Worm (Caenorhabditis elegans) whole organism, L3 larva: ENCODE results near the gene decr-1.1.

Source experiments
- R02D3.7 ChIP-seq: fragments of 150-350 bp; optimal IDR thresholded peaks from 2 replicates; lab custom pipeline; 2014; ENCODE audit warnings: missing biosample characterization, missing genetic modification characterization
- ZK546.5 ChIP-seq: sonication (generic microtip); optimal IDR thresholded peaks from 2 replicates; lab custom pipeline; 2017; ENCODE audit warnings: missing biosample characterization, missing genetic modification characterization
- aly-2 ChIP-seq: fragments of 150-350 bp; optimal IDR thresholded peaks from 2 replicates; lab custom pipeline; 2014; ENCODE audit warnings: missing biosample characterization, missing genetic modification characterization
- ama-1 ChIP-seq: fragments of 150-350 bp; optimal IDR thresholded peaks from 2 replicates; lab custom pipeline; 2018
- ceh-16 ChIP-seq: sonication (generic microtip); optimal IDR thresholded peaks from 2 replicates; lab custom pipeline; 2017; ENCODE audit warnings: missing biosample characterization, missing genetic modification characterization
- ceh-82 ChIP-seq: fragments of 150-350 bp; optimal IDR thresholded peaks from 2 replicates; lab custom pipeline; 2014; ENCODE audit warnings: missing biosample characterization, missing genetic modification characterization
- ceh-9 ChIP-seq: sonication (generic microtip); optimal IDR thresholded peaks from 2 replicates; lab custom pipeline; 2018; ENCODE audit warnings: missing biosample characterization, missing genetic modification characterization
- daf-12 ChIP-seq: fragments of 150-350 bp; optimal IDR thresholded peaks from 2 replicates; lab custom pipeline; 2014; ENCODE audit warnings: missing biosample characterization, missing genetic modification reagents, missing genetic modification characterization
- egl-27 ChIP-seq: sonication (generic microtip); optimal IDR thresholded peaks from 4 replicates; lab custom pipeline; 2017; ENCODE audit warnings: missing biosample characterization, missing genetic modification reagents, missing genetic modification characterization
- egl-5 ChIP-seq: fragments of 150-350 bp; optimal IDR thresholded peaks from 2 replicates; lab custom pipeline; 2017; ENCODE audit warnings: missing biosample characterization, missing genetic modification reagents, missing genetic modification characterization, inconsistent platforms
- elt-1 ChIP-seq: fragments of 150-350 bp; optimal IDR thresholded peaks from 2 replicates; lab custom pipeline; 2014; ENCODE audit warnings: missing biosample characterization, missing genetic modification characterization
- elt-2 ChIP-seq: sonication (generic microtip); optimal IDR thresholded peaks from 2 replicates; lab custom pipeline; 2016; ENCODE audit warnings: missing genetic modification reagents, mild to moderate bottlenecking, missing genetic modification characterization, missing compliant biosample characterization
- elt-3 ChIP-seq, 3 experiments: fragments of 150-350 bp in 1 of 3; sonication (generic microtip) in 2 of 3; optimal IDR thresholded peaks; 2 replicates in 2 of 3; 4 replicates in 1 of 3; lab custom pipeline; 2014 to 2017; ENCODE audit warnings: missing biosample characterization in 3 of 3, missing genetic modification characterization in 3 of 3
- eor-1 ChIP-seq, 2 experiments: fragments of 150-350 bp; optimal IDR thresholded peaks; 2 replicates each; lab custom pipeline; 2014 to 2018; ENCODE audit warnings: missing biosample characterization in 2 of 2, missing genetic modification characterization in 2 of 2
- fkh-10 ChIP-seq: sonication (generic microtip); optimal IDR thresholded peaks from 2 replicates; lab custom pipeline; 2017; ENCODE audit warnings: missing biosample characterization, missing genetic modification reagents, missing genetic modification characterization
- fkh-2 ChIP-seq: fragments of 150-350 bp; optimal IDR thresholded peaks from 2 replicates; lab custom pipeline; 2014; ENCODE audit warnings: missing biosample characterization, missing genetic modification reagents, missing genetic modification characterization
- fos-1 ChIP-seq: fragments of 150-350 bp; optimal IDR thresholded peaks from 2 replicates; lab custom pipeline; 2014; ENCODE audit warnings: missing biosample characterization, missing genetic modification characterization
- hmg-11 ChIP-seq: sonication (generic microtip); optimal IDR thresholded peaks from 2 replicates; lab custom pipeline; 2016; ENCODE audit warnings: missing genetic modification characterization, missing compliant biosample characterization
- jun-1 ChIP-seq: fragments of 150-350 bp; optimal IDR thresholded peaks from 2 replicates; lab custom pipeline; 2014; ENCODE audit warnings: missing biosample characterization, missing genetic modification reagents, missing genetic modification characterization
- lin-39 ChIP-seq: fragments of 150-350 bp; optimal IDR thresholded peaks from 2 replicates; lab custom pipeline; 2018; ENCODE audit warnings: missing biosample characterization, missing genetic modification reagents, missing genetic modification characterization
- lsy-12 ChIP-seq: sonication (generic microtip); optimal IDR thresholded peaks from 2 replicates; lab custom pipeline; 2016; ENCODE audit warnings: mild to moderate bottlenecking, missing genetic modification characterization, missing compliant biosample characterization
- mdl-1 ChIP-seq: fragments of 150-350 bp; optimal IDR thresholded peaks from 2 replicates; lab custom pipeline; 2014; ENCODE audit warnings: missing biosample characterization, missing genetic modification characterization
- mml-1 ChIP-seq: fragments of 150-350 bp; sonication (generic microtip); optimal IDR thresholded peaks from 3 replicates; lab custom pipeline; 2014; ENCODE audit warnings: missing biosample characterization, missing genetic modification characterization
- nfya-1 ChIP-seq: sonication (generic microtip); optimal IDR thresholded peaks from 2 replicates; lab custom pipeline; 2017; ENCODE audit warnings: missing genetic modification characterization, mild to moderate bottlenecking, missing compliant biosample characterization, antibody characterized with exemption, moderate library complexity; ENCODE audit not compliant: insufficient read depth
- nhr-11 ChIP-seq: fragments of 150-350 bp; optimal IDR thresholded peaks from 2 replicates; lab custom pipeline; 2014; ENCODE audit warnings: missing biosample characterization, missing genetic modification characterization
- nhr-12 ChIP-seq: fragments of 150-350 bp; optimal IDR thresholded peaks from 2 replicates; lab custom pipeline; 2014; ENCODE audit warnings: missing biosample characterization, missing genetic modification characterization
- nhr-23 ChIP-seq: fragments of 150-350 bp; optimal IDR thresholded peaks from 2 replicates; lab custom pipeline; 2014; ENCODE audit warnings: missing biosample characterization, missing genetic modification reagents, missing genetic modification characterization
- nhr-237 ChIP-seq: fragments of 150-350 bp; optimal IDR thresholded peaks from 2 replicates; lab custom pipeline; 2014; ENCODE audit warnings: missing biosample characterization, missing genetic modification characterization
- nhr-25 ChIP-seq: sonication (generic microtip); optimal IDR thresholded peaks from 2 replicates; lab custom pipeline; 2017; ENCODE audit warnings: missing biosample characterization, missing genetic modification characterization
- nhr-28 ChIP-seq: fragments of 150-350 bp; optimal IDR thresholded peaks from 2 replicates; lab custom pipeline; 2014; ENCODE audit warnings: missing biosample characterization, missing genetic modification characterization
- nhr-43 ChIP-seq: sonication (generic microtip); optimal IDR thresholded peaks from 2 replicates; lab custom pipeline; 2016; ENCODE audit warnings: mild to moderate bottlenecking, missing genetic modification characterization, missing compliant biosample characterization; ENCODE audit not compliant: poor library complexity, severe bottlenecking
- nhr-67 ChIP-seq: fragments of 150-350 bp; optimal IDR thresholded peaks from 2 replicates; lab custom pipeline; 2014; ENCODE audit warnings: missing biosample characterization, missing genetic modification characterization
- nhr-76 ChIP-seq: fragments of 150-350 bp; sonication (generic microtip); optimal IDR thresholded peaks from 5 replicates; lab custom pipeline; 2014; ENCODE audit warnings: missing biosample characterization, missing genetic modification characterization
- nhr-77 ChIP-seq: fragments of 150-350 bp; optimal IDR thresholded peaks from 2 replicates; lab custom pipeline; 2014; ENCODE audit warnings: missing biosample characterization, missing genetic modification characterization
- pha-4 ChIP-seq: fragments of 150-350 bp; optimal IDR thresholded peaks from 2 replicates; lab custom pipeline; 2014; ENCODE audit warnings: missing biosample characterization, missing genetic modification reagents, missing genetic modification characterization
- pqm-1 ChIP-seq: fragments of 150-350 bp; optimal IDR thresholded peaks from 2 replicates; lab custom pipeline; 2017; ENCODE audit warnings: missing biosample characterization, missing genetic modification characterization, inconsistent platforms
- sea-2 ChIP-seq: fragments of 150-350 bp; sonication (generic microtip); optimal IDR thresholded peaks from 4 replicates; lab custom pipeline; 2014; ENCODE audit warnings: missing biosample characterization, missing genetic modification reagents, missing genetic modification characterization
- skn-1 ChIP-seq: fragments of 150-350 bp; optimal IDR thresholded peaks from 2 replicates; lab custom pipeline; 2014; ENCODE audit warnings: missing biosample characterization, missing genetic modification characterization
- snpc-4 ChIP-seq: fragments of 150-350 bp; optimal IDR thresholded peaks from 2 replicates; lab custom pipeline; 2014; ENCODE audit warnings: missing biosample characterization, missing genetic modification characterization
- unc-39 ChIP-seq: sonication (generic microtip); optimal IDR thresholded peaks from 4 replicates; lab custom pipeline; 2017; ENCODE audit warnings: missing biosample characterization, missing genetic modification characterization
- zag-1 ChIP-seq: fragments of 150-350 bp; optimal IDR thresholded peaks from 2 replicates; lab custom pipeline; 2014; ENCODE audit warnings: missing biosample characterization, missing genetic modification characterization
- ztf-11 ChIP-seq: fragments of 150-350 bp; optimal IDR thresholded peaks from 2 replicates; lab custom pipeline; 2014; ENCODE audit warnings: missing biosample characterization, missing genetic modification characterization

decr-1.1 gene

ce11 chrV:13808462-13808867 is 26.3 kb downstream of the decr-1.1 start (continued):
- TF ChIP-seq elt-1 (tag; lab: Kevin White, UChicago) (no peak), mml-1 (tag; lab: Kevin White, UChicago) (no peak), nhr-12 (tag; lab: Kevin White, UChicago) (no peak), nhr-23 (peak; percentile 63), nhr-43 (tag; lab: Kevin White, UChicago) (no peak), eor-1 (tag; optimal IDR thresholded peaks at IDR 0.05; lab: Kevin White, UChicago) (no peak), sea-2 (GFP tag; lab: Kevin White, UChicago) (no peak), ama-1 (lab: Kevin White, UChicago) (no peak), lsy-12 (peak; percentile 45), aly-2 (tag; lab: Kevin White, UChicago) (no peak), nhr-25 (peak; percentile 77), skn-1 (tag; lab: Kevin White, UChicago) (no peak), mdl-1 (no peak), fos-1 (tag; lab: Kevin White, UChicago) (no peak), nhr-237 (no peak), nfya-1 (tag; lab: Kevin White, UChicago) (peak; percentile 82), unc-39 (tag; lab: Kevin White, UChicago) (no peak), daf-12 (no peak), pqm-1 (tag; lab: Kevin White, UChicago) (peak; percentile 6)

ce11 chrV:13812330-13812729 is 30.1 kb downstream of the decr-1.1 start:
- no peak for TF ChIP-seq ceh-9 (tag; lab: Kevin White, UChicago)
- TF ChIP-seq hmg-11 = no peak
- no peak for TF ChIP-seq fkh-10

- TF ChIP-seq ceh-16 (no peak), lsy-12 (no peak), ZK546.5 (tag; lab: Kevin White, UChicago) (no peak), pqm-1 (tag; lab: Kevin White, UChicago) (no peak), elt-2 (tag; lab: Kevin White, UChicago) (no peak), nhr-23 (no peak), nhr-77 (tag; lab: Kevin White, UChicago) (no peak), R02D3.7 (tag; lab: Kevin White, UChicago) (no peak), nhr-237 (no peak), unc-39 (tag; lab: Kevin White, UChicago) (no peak)
These were observed 30.7 kb downstream of the decr-1.1 start, which contains the start of gene ceh-24 for ce11 chrV:13812931-13813330. Gene ceh-24 (plus strand): TSS chrV:13813231.

- no peak for TF ChIP-seq nhr-28 (tag; lab: Kevin White, UChicago)
- no peak for TF ChIP-seq R02D3.7 (tag; lab: Kevin White, UChicago)
- no peak for TF ChIP-seq aly-2 (tag; lab: Kevin White, UChicago)
- TF ChIP-seq nhr-12 (tag; lab: Kevin White, UChicago) = no peak
- TF ChIP-seq fkh-10 = no peak
- TF ChIP-seq nhr-23 = no peak
- no peak for TF ChIP-seq lsy-12
- no peak for TF ChIP-seq eor-1 (tag; optimal IDR thresholded peaks at IDR 0.05; lab: Kevin White, UChicago)
- TF ChIP-seq ztf-11 (tag; lab: Kevin White, UChicago) = no peak
- TF ChIP-seq ceh-9 (tag; lab: Kevin White, UChicago) = no peak
- no peak for TF ChIP-seq elt-2 (tag; lab: Kevin White, UChicago)
- TF ChIP-seq pqm-1 (tag; lab: Kevin White, UChicago) = no peak
- TF ChIP-seq nhr-76 (tag; lab: Kevin White, UChicago) = no peak
These were observed 34.7 kb downstream of the decr-1.1 start, which contains the start of gene F55B12.2 for ce11 chrV:13816877-13817276. Gene F55B12.2 (minus strand): TSS chrV:13816977.

ce11 chrV:13818824-13819408 is 36.7 kb downstream of the decr-1.1 start, which contains the start of gene sel-10:
Gene sel-10 (plus strand): TSS chrV:13819361.
- TF ChIP-seq snpc-4 (tag; lab: Kevin White, UChicago) = peak; percentile 83
- no peak for TF ChIP-seq egl-27 (tag; lab: Kevin White, UChicago)
- TF ChIP-seq pqm-1 (tag; lab: Kevin White, UChicago) = no peak
- TF ChIP-seq R02D3.7 (tag; lab: Kevin White, UChicago) = peak; percentile 47
- TF ChIP-seq mdl-1 = no peak
- no peak for TF ChIP-seq skn-1 (tag; lab: Kevin White, UChicago)
- TF ChIP-seq elt-3 (tag; optimal IDR thresholded peaks at IDR 0.05; lab: Kevin White, UChicago) = no peak
- TF ChIP-seq fkh-2 (tag; lab: Kevin White, UChicago) = no peak
- TF ChIP-seq ZK546.5 (tag; lab: Kevin White, UChicago) = no peak
- no peak for TF ChIP-seq egl-5 (tag; lab: Kevin White, UChicago)
- peak; percentile 10 for TF ChIP-seq nhr-11 (tag; lab: Kevin White, UChicago)
- no peak for TF ChIP-seq zag-1 (tag; lab: Kevin White, UChicago)
- no peak for TF ChIP-seq ceh-82 (tag; lab: Kevin White, UChicago)
- no peak for TF ChIP-seq fos-1 (tag; lab: Kevin White, UChicago)
- TF ChIP-seq nhr-23 = peak; percentile 84
- TF ChIP-seq nhr-67 (tag; lab: Kevin White, UChicago) = no peak
- TF ChIP-seq nfya-1 (tag; lab: Kevin White, UChicago) = peak; percentile 76
- TF ChIP-seq elt-2 (tag; lab: Kevin White, UChicago) = peak; percentile 57
- peak; percentile 66 for TF ChIP-seq hmg-11
- TF ChIP-seq lin-39 (tag; lab: Kevin White, UChicago) = peak; percentile 36
- peak; percentile 62 for TF ChIP-seq pha-4 (tag; lab: Kevin White, UChicago)
- peak; percentile 51 for TF ChIP-seq jun-1 (tag; lab: Kevin White, UChicago)
- TF ChIP-seq nhr-77 (tag; lab: Kevin White, UChicago) = peak; percentile 3
- no peak for TF ChIP-seq nhr-28 (tag; lab: Kevin White, UChicago)
- TF ChIP-seq nhr-237 = no peak
- TF ChIP-seq ceh-9 (tag; lab: Kevin White, UChicago) = no peak
- TF ChIP-seq nhr-76 (tag; lab: Kevin White, UChicago) = no peak
